Worm (Caenorhabditis elegans) whole organism, L2 larva: Measurements from ENCODE around the gene F55C12.2.
A peak's percentile ranks its signal among the peaks of the same experiment; 100 is the strongest.

Experiments used
- C34F6.9 ChIP-seq: fragments of 150-350 bp; optimal IDR thresholded peaks from 2 replicates; lab custom pipeline; 2014; ENCODE audit warnings: missing biosample characterization, missing genetic modification characterization
- F13H6.1 ChIP-seq: sonication (generic microtip); optimal IDR thresholded peaks from 2 replicates; lab custom pipeline; 2016; ENCODE audit warnings: missing genetic modification characterization, missing compliant biosample characterization
- R02D3.7 ChIP-seq: fragments of 150-350 bp; optimal IDR thresholded peaks from 2 replicates; lab custom pipeline; 2014; ENCODE audit warnings: missing biosample characterization, missing genetic modification characterization
- Y55F3AM.14 ChIP-seq: fragments of 200-800 bp; sonication (Bioruptor generic); optimal IDR thresholded peaks from 2 replicates; lab custom pipeline; 2018; ENCODE audit warnings: mild to moderate bottlenecking, missing genetic modification characterization, missing compliant biosample characterization
- ZK546.5 ChIP-seq: sonication (generic microtip); optimal IDR thresholded peaks from 2 replicates; lab custom pipeline; 2017; ENCODE audit warnings: missing biosample characterization, missing genetic modification characterization
- aly-2 ChIP-seq: fragments of 150-350 bp; optimal IDR thresholded peaks from 2 replicates; lab custom pipeline; 2014; ENCODE audit warnings: missing biosample characterization, missing genetic modification characterization
- ama-1 ChIP-seq: fragments of 150-350 bp; optimal IDR thresholded peaks from 2 replicates; lab custom pipeline; 2018; ENCODE audit warnings: inconsistent platforms
- ceh-16 ChIP-seq: fragments of 150-350 bp; optimal IDR thresholded peaks from 2 replicates; lab custom pipeline; 2014; ENCODE audit warnings: missing biosample characterization, missing genetic modification characterization
- ceh-82 ChIP-seq: fragments of 150-350 bp; optimal IDR thresholded peaks from 2 replicates; lab custom pipeline; 2014; ENCODE audit warnings: missing biosample characterization, missing genetic modification characterization
- crh-2 ChIP-seq: sonication (generic microtip); optimal IDR thresholded peaks from 2 replicates; lab custom pipeline; 2017; ENCODE audit warnings: missing biosample characterization, missing genetic modification characterization
- dmd-4 ChIP-seq: sonication (generic microtip); optimal IDR thresholded peaks from 2 replicates; lab custom pipeline; 2017; ENCODE audit warnings: missing biosample characterization, missing genetic modification characterization
- egl-27 ChIP-seq: sonication (generic microtip); optimal IDR thresholded peaks from 3 replicates; lab custom pipeline; 2017; ENCODE audit warnings: missing biosample characterization, missing genetic modification reagents, missing genetic modification characterization
- elt-3 ChIP-seq: sonication (generic microtip); optimal IDR thresholded peaks from 2 replicates; lab custom pipeline; 2017; ENCODE audit warnings: missing biosample characterization, missing genetic modification characterization
- fos-1 ChIP-seq: fragments of 150-350 bp; optimal IDR thresholded peaks from 2 replicates; lab custom pipeline; 2014; ENCODE audit warnings: missing biosample characterization, missing genetic modification characterization
- gmeb-1 ChIP-seq: fragments of 150-350 bp; optimal IDR thresholded peaks from 2 replicates; lab custom pipeline; 2014; ENCODE audit warnings: missing biosample characterization, missing genetic modification characterization
- lin-11 ChIP-seq: fragments of 150-350 bp; sonication (generic microtip); optimal IDR thresholded peaks from 2 replicates; lab custom pipeline; 2014; ENCODE audit warnings: missing biosample characterization, missing genetic modification characterization, inconsistent platforms, mixed read lengths
- lin-13 ChIP-seq: fragments of 150-350 bp; optimal IDR thresholded peaks from 2 replicates; lab custom pipeline; 2014; ENCODE audit warnings: missing biosample characterization, missing genetic modification reagents, missing genetic modification characterization
- lin-39 ChIP-seq: fragments of 150-350 bp; optimal IDR thresholded peaks from 2 replicates; lab custom pipeline; 2014; ENCODE audit warnings: missing biosample characterization, missing genetic modification reagents, missing genetic modification characterization
- lsy-2 ChIP-seq, 2 experiments: fragments of 150-350 bp in 1 of 2; sonication (generic microtip) in 1 of 2; optimal IDR thresholded peaks; 2 replicates each; lab custom pipeline; 2014 to 2017; ENCODE audit warnings: missing biosample characterization in 2 of 2, missing genetic modification characterization in 2 of 2
- mdl-1 ChIP-seq, 2 experiments: fragments of 150-350 bp in 1 of 2; sonication (generic microtip) in 1 of 2; optimal IDR thresholded peaks; 2 replicates each; lab custom pipeline; 2017; ENCODE audit warnings: missing biosample characterization in 2 of 2, missing genetic modification characterization in 2 of 2
- nhr-10 ChIP-seq: sonication (generic microtip); optimal IDR thresholded peaks from 2 replicates; lab custom pipeline; 2017; ENCODE audit warnings: missing biosample characterization, missing genetic modification characterization
- nhr-11 ChIP-seq: fragments of 150-350 bp; optimal IDR thresholded peaks from 2 replicates; lab custom pipeline; 2014; ENCODE audit warnings: missing biosample characterization, missing genetic modification characterization
- nhr-129 ChIP-seq: fragments of 150-350 bp; optimal IDR thresholded peaks from 2 replicates; lab custom pipeline; 2014; ENCODE audit warnings: missing biosample characterization, missing genetic modification characterization
- nhr-21 ChIP-seq: fragments of 150-350 bp; optimal IDR thresholded peaks from 2 replicates; lab custom pipeline; 2014; ENCODE audit warnings: missing biosample characterization, missing genetic modification characterization
- nhr-23 ChIP-seq: fragments of 150-350 bp; optimal IDR thresholded peaks from 2 replicates; lab custom pipeline; 2014; ENCODE audit warnings: missing biosample characterization, missing genetic modification reagents, missing genetic modification characterization
- nhr-25 ChIP-seq: fragments of 150-350 bp; sonication (generic microtip); optimal IDR thresholded peaks from 3 replicates; lab custom pipeline; 2014; ENCODE audit warnings: missing biosample characterization, missing genetic modification characterization
- nhr-77 ChIP-seq: fragments of 150-350 bp; optimal IDR thresholded peaks from 2 replicates; lab custom pipeline; 2014; ENCODE audit warnings: missing biosample characterization, missing genetic modification characterization
- sem-4 ChIP-seq: fragments of 150-350 bp; optimal IDR thresholded peaks from 2 replicates; lab custom pipeline; 2014; ENCODE audit warnings: missing biosample characterization, missing genetic modification reagents, missing genetic modification characterization
- sma-3 ChIP-seq: sonication (generic microtip); optimal IDR thresholded peaks from 2 replicates; lab custom pipeline; 2016; ENCODE audit warnings: missing genetic modification reagents, missing genetic modification characterization, missing compliant biosample characterization
- sma-9 ChIP-seq, 2 experiments: fragments of 150-350 bp in 1 of 2; sonication (generic microtip) in 1 of 2; optimal IDR thresholded peaks; 2 replicates each; lab custom pipeline; 2014 to 2016; ENCODE audit warnings: missing genetic modification characterization in 2 of 2, mild to moderate bottlenecking in 1 of 2, missing biosample characterization in 1 of 2, missing compliant biosample characterization in 1 of 2, missing genetic modification reagents in 1 of 2, moderate library complexity in 1 of 2
- snpc-4 ChIP-seq: fragments of 150-350 bp; optimal IDR thresholded peaks from 2 replicates; lab custom pipeline; 2014; ENCODE audit warnings: missing biosample characterization, missing genetic modification characterization
- unc-39 ChIP-seq: fragments of 150-350 bp; optimal IDR thresholded peaks from 2 replicates; lab custom pipeline; 2014; ENCODE audit warnings: missing biosample characterization, missing genetic modification characterization
- unc-55 ChIP-seq: fragments of 150-350 bp; sonication (generic microtip); optimal IDR thresholded peaks from 3 replicates; lab custom pipeline; 2014; ENCODE audit warnings: missing biosample characterization, missing genetic modification reagents, missing genetic modification characterization
- zag-1 ChIP-seq: fragments of 150-350 bp; optimal IDR thresholded peaks from 2 replicates; lab custom pipeline; 2014; ENCODE audit warnings: missing biosample characterization, missing genetic modification characterization
- ztf-1 ChIP-seq: fragments of 200-800 bp; sonication (Bioruptor generic); conservative IDR thresholded peaks from 2 replicates; pipeline ENCODE4 v1.3.6; 2022; ENCODE audit warnings: missing genetic modification characterization, missing compliant biosample characterization

Gene F55C12.2

DNA sequence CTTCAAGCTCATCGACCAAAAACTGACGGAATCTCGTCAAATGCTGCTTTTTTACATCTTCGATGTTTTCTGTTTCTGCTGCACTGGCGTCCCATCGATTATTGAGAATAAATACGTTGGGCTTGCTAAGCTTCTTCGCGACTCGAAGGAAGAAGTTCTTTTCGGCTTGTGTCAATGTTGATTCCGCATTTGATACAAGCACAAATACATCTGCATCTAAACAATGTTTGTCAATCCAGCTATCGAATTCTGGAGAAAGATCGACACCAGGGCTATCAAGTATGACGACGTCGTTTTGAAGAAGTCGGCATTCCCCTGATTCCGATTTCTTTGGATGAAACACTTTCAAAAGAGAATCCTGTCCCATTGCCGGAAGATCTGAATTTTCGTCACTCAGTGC is 41.5 kb upstream of the F55C12.2 start:
- TF ChIP-seq zag-1 (tag; lab: Kevin White, UChicago) = no peak
- TF ChIP-seq ceh-16 (tag; lab: Kevin White, UChicago) = no peak
- TF ChIP-seq sma-3 = no peak
- no peak for TF ChIP-seq F13H6.1

DNA sequence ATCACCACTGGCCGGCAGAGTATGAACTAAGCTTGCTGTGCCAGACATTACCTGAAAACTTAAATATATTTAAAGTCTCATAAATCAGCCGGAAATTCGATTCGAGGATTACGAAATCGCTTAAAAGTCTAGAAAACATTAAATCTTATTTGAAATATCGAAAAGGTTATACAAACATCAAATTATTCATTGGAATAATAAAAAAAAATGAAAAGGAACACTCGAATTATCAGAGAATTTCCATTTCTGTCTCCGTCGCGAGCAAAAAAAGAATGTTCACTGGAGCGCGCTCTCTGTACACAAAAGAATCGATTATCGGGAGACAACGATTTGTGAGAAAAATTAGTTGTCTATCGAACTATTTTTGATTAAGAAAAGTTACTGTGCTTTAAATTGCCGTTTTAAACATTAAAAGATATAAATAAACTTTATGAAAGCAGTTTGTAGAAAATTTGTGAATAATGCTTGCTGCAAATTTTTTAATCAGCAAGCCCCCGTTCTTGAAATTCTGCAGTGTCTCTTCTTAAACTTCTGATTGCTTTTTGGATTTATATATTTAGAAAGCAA is 40.4 kb upstream of the F55C12.2 start, which contains the start of gene fzo-1:
fzo-1 (minus strand) TSS at position 51 of the 567 bp plus-strand sequence.
- TF ChIP-seq sma-3 = peak; percentile 65
- no peak for TF ChIP-seq lin-39
- peak; percentile 21 for TF ChIP-seq F13H6.1
- TF ChIP-seq ceh-82 (tag; lab: Kevin White, UChicago) = no peak
- TF ChIP-seq mdl-1 (tag; optimal IDR thresholded peaks at IDR 0.05; lab: Kevin White, UChicago) = no peak
- peak; percentile 81 for TF ChIP-seq C34F6.9
- TF ChIP-seq unc-55 (GFP tag; lab: Kevin White, UChicago) = peak; percentile 73
- peak; percentile 15 for TF ChIP-seq crh-2 (tag; lab: Kevin White, UChicago)
- peak in 1 of 2 experiments; percentile 68 for TF ChIP-seq lsy-2 (tag; optimal IDR thresholded peaks at IDR 0.05; lab: Kevin White, UChicago)
- TF ChIP-seq nhr-11 (tag; lab: Kevin White, UChicago) = no peak
- TF ChIP-seq nhr-129 (tag; lab: Kevin White, UChicago) = peak; percentile 3

DNA sequence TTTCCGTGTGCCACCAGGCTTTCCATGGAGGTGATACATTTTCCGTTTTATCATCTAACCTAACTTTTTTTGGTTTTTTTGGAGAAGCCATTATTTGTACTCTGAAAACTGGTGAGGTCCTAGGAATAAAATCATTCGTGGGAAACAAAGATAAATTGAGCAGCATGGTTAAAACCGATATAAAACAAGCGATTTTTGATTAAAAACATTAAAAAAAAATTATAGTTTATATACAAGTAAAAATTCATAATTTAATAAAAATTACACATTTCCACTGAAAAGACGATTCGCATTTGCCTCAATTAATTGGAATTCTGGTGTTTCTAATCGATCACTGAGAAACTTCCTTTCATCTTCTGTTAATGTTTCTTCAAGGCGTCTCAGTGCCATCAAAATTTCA is 38.2 kb upstream of the F55C12.2 start, which contains the start of gene ZK1248.15:
ZK1248.15 (minus strand) TSS at position 101 of the 400 bp plus-strand sequence.
- TF ChIP-seq sem-4 (no peak), aly-2 (tag; lab: Kevin White, UChicago) (no peak), nhr-77 (tag; lab: Kevin White, UChicago) (no peak), unc-55 (GFP tag; lab: Kevin White, UChicago) (no peak), lin-13 (GFP tag; lab: Kevin White, UChicago) (no peak), lsy-2 (tag; optimal IDR thresholded peaks at IDR 0.05; lab: Kevin White, UChicago) (no peak), nhr-25 (tag; lab: Kevin White, UChicago) (no peak), unc-39 (no peak), nhr-21 (tag; lab: Kevin White, UChicago) (no peak), elt-3 (tag; lab: Kevin White, UChicago) (no peak), Y55F3AM.14 (GFP tag; lab: Kevin White, UChicago) (no peak), dmd-4 (tag; lab: Kevin White, UChicago) (no peak), snpc-4 (tag; lab: Kevin White, UChicago) (no peak), nhr-10 (tag; lab: Kevin White, UChicago) (no peak), mdl-1 (tag; optimal IDR thresholded peaks at IDR 0.05; lab: Kevin White, UChicago) (no peak), gmeb-1 (tag; lab: Kevin White, UChicago) (no peak), C34F6.9 (no peak), nhr-23 (tag; lab: Kevin White, UChicago) (no peak), nhr-11 (tag; lab: Kevin White, UChicago) (no peak), egl-27 (tag; lab: Kevin White, UChicago) (no peak)
- TF ChIP-seq, all 48 proteins: peak for 0

DNA sequence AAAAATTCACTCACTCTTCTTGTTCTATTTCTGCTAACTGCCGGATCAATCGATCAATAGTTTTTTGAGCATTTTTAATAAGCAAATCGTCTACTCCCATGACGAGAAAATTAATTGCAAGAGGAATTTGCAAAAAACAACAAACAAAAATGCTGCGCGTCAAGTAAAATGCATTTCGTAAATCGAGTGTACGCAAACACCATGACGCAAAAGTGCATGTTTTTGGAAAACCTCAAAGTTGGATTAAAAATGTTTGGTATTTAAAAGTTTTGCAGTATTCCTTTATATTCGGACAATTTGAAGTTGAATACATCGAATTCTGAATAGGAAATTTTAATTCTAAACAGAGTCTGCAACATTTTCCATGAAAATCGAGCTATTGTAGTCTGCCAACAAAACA is 37.4 kb upstream of the F55C12.2 start, which contains the start of gene ZK1248.19:
ZK1248.19 (minus strand) TSS at position 188 of the 400 bp plus-strand sequence.
- peak; percentile 36 for TF ChIP-seq C34F6.9
- peak; percentile 13 for TF ChIP-seq sma-9 (GFP tag; optimal IDR thresholded peaks at IDR 0.05; lab: Kevin White, UChicago)
- TF ChIP-seq sma-9 (tag; optimal IDR thresholded peaks at IDR 0.05; lab: Kevin White, UChicago) = no peak
- no peak for TF ChIP-seq nhr-77 (tag; lab: Kevin White, UChicago)
- TF ChIP-seq ztf-1 (GFP tag; lab: Robert Waterston, UW) = no peak
- peak; percentile 67 for TF ChIP-seq R02D3.7 (tag; lab: Kevin White, UChicago)
- no peak for TF ChIP-seq zag-1 (tag; lab: Kevin White, UChicago)
- TF ChIP-seq lin-11 = no peak
- TF ChIP-seq ceh-16 (tag; lab: Kevin White, UChicago) = no peak
- TF ChIP-seq ZK546.5 (tag; lab: Kevin White, UChicago) = no peak
- peak; percentile 4 to 63 for TF ChIP-seq lsy-2 (tag; optimal IDR thresholded peaks at IDR 0.05; lab: Kevin White, UChicago)
- TF ChIP-seq ama-1 (lab: Kevin White, UChicago) = no peak
- TF ChIP-seq unc-39 = no peak
- no peak for TF ChIP-seq F13H6.1
- TF ChIP-seq gmeb-1 (tag; lab: Kevin White, UChicago) = peak; percentile 34
- TF ChIP-seq unc-55 (GFP tag; lab: Kevin White, UChicago) = peak; percentile 57
- TF ChIP-seq aly-2 (tag; lab: Kevin White, UChicago) = no peak
- TF ChIP-seq elt-3 (tag; lab: Kevin White, UChicago) = no peak
- TF ChIP-seq nhr-129 (tag; lab: Kevin White, UChicago) = peak; percentile 44
- no peak for TF ChIP-seq fos-1 (tag; lab: Kevin White, UChicago)
